Worm (Caenorhabditis elegans): ENCODE results near the gene kin-15.
"Not testable (repeated sequence)": the region's sequence is repeated elsewhere in the genome, so short reads cannot be mapped to it uniquely, and the experiment has no call there.

kin-15 gene

DNA sequence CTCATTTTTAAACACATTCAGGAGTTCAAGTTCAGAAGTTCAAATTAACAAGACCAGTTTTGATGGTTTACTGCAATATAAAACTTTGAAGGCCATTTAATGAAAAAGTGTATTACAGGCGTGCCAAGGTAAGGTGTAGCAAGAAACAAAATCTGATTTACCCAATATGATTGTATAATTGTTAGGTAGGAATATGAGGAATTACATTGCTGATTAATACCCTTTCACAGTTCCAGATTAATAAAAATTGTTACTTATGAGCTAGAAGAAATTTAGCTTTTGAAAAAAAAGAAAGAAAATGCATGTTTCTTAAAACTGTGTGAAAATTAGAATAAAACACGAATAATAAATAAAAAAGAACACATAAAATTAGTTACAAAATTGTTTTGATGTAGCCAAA lies at the start of gene kin-15:
kin-15 (minus strand) TSS at position 101 of the 400 bp plus-strand sequence.
- TF ChIP-seq unc-62 (GFP tag; optimal IDR thresholded peaks at IDR 0.05): no peak

ce11 chrII:9482529-9482928 lies 49.0 kb upstream of the kin-15 start:
- TF ChIP-seq unc-62 (GFP tag; optimal IDR thresholded peaks at IDR 0.05): no peak

- no peak for TF ChIP-seq unc-62 (GFP tag; optimal IDR thresholded peaks at IDR 0.05)
Observed at ce11 chrII:9481427-9481826, 47.9 kb upstream of the kin-15 start.

ce11 chrII:9480006-9480405 lies 46.5 kb upstream of the kin-15 start, which contains the start of gene T19H5.7:
TSS of gene T19H5.7 (minus strand) at chrII:9480106.
- no peak for TF ChIP-seq unc-62 (GFP tag; optimal IDR thresholded peaks at IDR 0.05)

ce11 chrII:9477567-9477966 lies 44.1 kb upstream of the kin-15 start, which contains the start of gene chil-27:
TSS of gene chil-27 (plus strand) at chrII:9477867.
- TF ChIP-seq unc-62 (GFP tag; optimal IDR thresholded peaks at IDR 0.05): no peak

DNA sequence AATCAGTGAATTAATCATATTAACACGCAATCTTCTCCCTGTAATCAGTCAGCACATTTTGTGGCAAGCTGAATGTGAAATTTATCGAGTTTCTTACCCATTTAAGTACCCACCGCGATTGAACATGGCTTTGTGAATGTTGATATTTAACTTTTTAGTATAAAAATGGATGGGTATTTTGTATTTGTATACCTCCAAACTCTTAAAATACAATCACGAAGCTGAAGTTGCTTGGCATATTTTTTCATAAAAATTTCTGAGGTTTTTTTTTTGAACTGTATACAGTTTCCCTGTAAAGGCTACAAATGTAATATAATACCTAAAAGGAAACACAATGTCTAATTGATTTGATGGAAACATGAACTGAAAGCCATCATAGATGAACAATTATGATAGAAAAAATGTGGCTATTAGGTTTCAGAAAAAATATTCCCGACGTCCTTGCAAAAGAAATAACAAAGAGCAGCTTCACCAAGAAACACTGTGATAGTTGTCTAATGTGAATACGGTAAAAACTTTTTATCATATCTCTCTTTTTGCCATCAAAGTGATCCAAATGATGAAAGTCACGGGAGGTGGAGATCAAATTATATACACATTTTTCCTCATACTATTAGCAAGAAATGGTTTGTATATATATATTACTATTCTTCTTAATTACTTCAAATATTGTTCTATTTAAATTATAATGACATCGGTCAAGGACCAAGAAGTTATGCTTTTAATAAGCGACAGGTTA lies 41.0 kb upstream of the kin-15 start, which contains the start of the genes chil-25 and chil-26:
chil-25 (minus strand) TSS at position 101 of the 739 bp plus-strand sequence.
chil-26 (plus strand) TSS at position 689 of the 739 bp plus-strand sequence.
- TF ChIP-seq unc-62 (GFP tag; optimal IDR thresholded peaks at IDR 0.05): no peak

DNA sequence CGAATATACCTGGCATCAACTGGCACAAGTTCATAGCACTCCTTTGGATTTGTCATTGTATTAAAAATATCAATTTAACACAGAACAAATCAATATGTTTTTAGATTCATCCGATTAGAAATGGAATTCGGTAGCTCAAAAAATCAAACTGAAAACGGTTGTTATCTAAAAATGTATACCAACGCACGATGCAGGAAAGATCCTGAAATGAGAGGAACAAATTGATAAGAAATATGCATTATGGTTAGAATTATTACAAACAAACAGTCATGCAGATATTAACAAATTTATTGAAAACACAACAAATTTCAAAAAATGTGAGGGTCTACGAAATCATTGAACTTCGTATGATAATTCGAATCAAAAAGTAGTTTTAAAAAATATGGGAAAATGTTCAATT lies 36.5 kb upstream of the kin-15 start, which contains the start of gene T19H5.6:
T19H5.6 (minus strand) TSS at position 195 of the 400 bp plus-strand sequence.
- TF ChIP-seq unc-62 (GFP tag; optimal IDR thresholded peaks at IDR 0.05): no peak

DNA sequence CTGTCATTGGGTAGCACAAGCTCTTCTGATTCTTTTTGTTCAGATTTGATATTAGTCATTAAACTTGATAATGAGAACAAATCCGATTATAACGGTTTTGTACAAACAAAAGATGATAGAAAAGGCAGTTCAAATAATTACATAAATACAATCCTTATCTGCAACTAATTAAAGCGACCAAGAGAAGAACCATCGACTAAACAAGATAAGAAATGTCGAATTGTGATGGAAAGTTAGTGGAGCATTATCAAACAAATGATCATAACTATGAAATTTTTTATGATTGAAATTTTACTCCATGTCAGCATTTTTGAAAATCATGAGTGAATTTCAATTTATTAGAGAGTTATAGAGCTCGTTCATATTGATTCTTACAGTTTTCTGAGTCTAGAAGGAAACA lies 34.9 kb upstream of the kin-15 start, which contains the start of gene chil-23:
chil-23 (minus strand) TSS at position 198 of the 400 bp plus-strand sequence.
- TF ChIP-seq unc-62 (GFP tag; optimal IDR thresholded peaks at IDR 0.05): no peak

DNA sequence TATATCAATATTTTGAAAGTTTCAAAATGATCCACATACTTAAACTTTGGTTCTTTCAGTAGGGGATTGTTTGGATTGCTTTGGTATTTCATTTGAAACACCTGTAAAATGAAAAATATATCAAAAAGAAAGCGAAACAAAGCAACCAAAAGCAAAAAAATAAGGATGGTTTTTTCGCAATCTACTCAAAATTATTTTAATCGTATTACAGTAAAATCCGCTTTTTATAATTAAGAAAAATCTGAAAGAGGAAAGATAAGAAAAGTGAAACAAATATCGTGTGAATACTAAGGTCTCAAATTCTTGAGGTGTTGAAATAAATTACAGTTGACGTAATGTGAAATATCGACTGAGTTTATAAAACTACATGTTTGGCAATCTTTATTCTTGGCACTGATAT lies 32.6 kb upstream of the kin-15 start, which contains the start of gene chil-22:
chil-22 (minus strand) TSS at position 101 of the 400 bp plus-strand sequence.
- no peak for TF ChIP-seq unc-62 (GFP tag; optimal IDR thresholded peaks at IDR 0.05)

- not testable (repeated sequence) for TF ChIP-seq unc-62 (GFP tag; optimal IDR thresholded peaks at IDR 0.05)
Observed at ce11 chrII:9461881-9462280, 28.4 kb upstream of the kin-15 start, which contains the start of gene chil-21. TSS of gene chil-21 (minus strand) at chrII:9461981.

ce11 chrII:9459462-9459861 lies 26.0 kb upstream of the kin-15 start, which contains the start of gene R09D1.14:
TSS of gene R09D1.14 (minus strand) at chrII:9459562.
- not testable (repeated sequence) for TF ChIP-seq unc-62 (GFP tag; optimal IDR thresholded peaks at IDR 0.05)

- no peak for TF ChIP-seq unc-62 (GFP tag; optimal IDR thresholded peaks at IDR 0.05)
Observed at ce11 chrII:9454304-9454703, 20.8 kb upstream of the kin-15 start, which contains the start of gene chil-19. TSS of gene chil-19 (minus strand) at chrII:9454404.

- TF ChIP-seq unc-62 (GFP tag; optimal IDR thresholded peaks at IDR 0.05): not testable (repeated sequence)
Observed at ce11 chrII:9452172-9452571, 18.7 kb upstream of the kin-15 start, which contains the start of gene R09D1.12. TSS of gene R09D1.12 (minus strand) at chrII:9452272.

ce11 chrII:9447965-9448364 lies 14.5 kb upstream of the kin-15 start, which contains the start of gene chil-18:
TSS of gene chil-18 (plus strand) at chrII:9448265.
- no peak for TF ChIP-seq unc-62 (GFP tag; optimal IDR thresholded peaks at IDR 0.05)

DNA sequence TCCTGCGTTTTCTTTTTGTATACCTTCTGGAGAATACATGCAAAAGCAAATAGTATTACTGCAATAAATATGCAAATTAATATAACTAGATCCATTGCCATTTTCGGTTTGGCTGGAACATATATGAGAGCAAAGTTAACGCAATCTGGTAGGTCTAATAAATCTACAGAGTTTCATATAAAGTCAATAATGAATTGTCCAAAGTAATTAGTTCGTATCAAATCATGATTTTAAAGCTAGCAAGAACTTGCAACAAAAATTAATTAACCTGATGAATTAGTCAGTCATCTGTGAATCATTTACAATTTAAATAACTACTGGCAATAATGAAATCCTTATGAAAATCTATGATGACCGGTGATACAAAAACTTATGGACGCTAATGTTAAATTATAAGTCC lies 11.9 kb upstream of the kin-15 start, which contains the start of gene R09D1.13:
R09D1.13 (minus strand) TSS at position 101 of the 400 bp plus-strand sequence.
- no peak for TF ChIP-seq unc-62 (GFP tag; optimal IDR thresholded peaks at IDR 0.05)

DNA sequence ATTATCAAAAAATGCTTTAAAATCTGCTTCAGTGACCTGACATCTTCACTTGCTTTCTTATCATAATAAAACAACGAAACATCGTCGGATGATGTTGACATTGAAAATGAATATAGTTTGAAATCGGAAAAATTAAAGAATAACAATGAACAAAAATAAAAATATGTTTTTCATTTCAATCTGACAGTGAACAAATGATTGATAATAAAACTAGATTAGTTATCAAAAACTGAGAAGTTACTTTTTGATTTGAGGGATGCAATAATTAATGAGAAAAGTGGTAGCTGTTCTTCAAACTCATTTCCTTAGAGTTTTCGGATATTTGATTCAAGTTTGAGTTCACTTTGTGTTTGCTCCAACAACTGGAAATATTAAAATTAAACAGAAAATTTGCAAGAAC lies 10.0 kb upstream of the kin-15 start, which contains the start of gene chil-15:
chil-15 (minus strand) TSS at position 101 of the 400 bp plus-strand sequence.
- TF ChIP-seq unc-62 (GFP tag; optimal IDR thresholded peaks at IDR 0.05): no peak
